Worm (Caenorhabditis elegans): ENCODE data around the gene sgo-1.

- TF ChIP-seq ZK546.5 (tag; optimal IDR thresholded peaks at IDR 0.05): no peak
- no peak for TF ChIP-seq elt-3 (tag; optimal IDR thresholded peaks at IDR 0.05)
Observed at ce11 chrIV:7841218-7841617, 44.9 kb upstream of the sgo-1 start.
